Fruit fly (Drosophila melanogaster) whole organism, embryonic: ENCODE data around the gene CG45076.
A peak's percentile ranks its signal among the peaks of the same experiment; 100 is the strongest.

Source experiments
- Adf1 ChIP-seq: fragments of 200-800 bp; sonication (Bioruptor generic); IDR thresholded peaks from 2 replicates; pipeline ENCODE4 v1.3.6; 2022; ENCODE audit warnings: missing biosample characterization, missing genetic modification characterization
- Antp ChIP-seq: fragments of 200-800 bp; sonication (Bioruptor generic); optimal IDR thresholded peaks from 3 replicates; lab custom pipeline; 2016; ENCODE audit warnings: missing biosample characterization, missing genetic modification characterization
- B-H2 ChIP-seq: fragments of 200-800 bp; sonication (Bioruptor generic); optimal IDR thresholded peaks from 2 replicates; lab custom pipeline; 2018; ENCODE audit warnings: missing biosample characterization, mild to moderate bottlenecking, missing genetic modification characterization
- CG11093 ChIP-seq: fragments of 200-800 bp; sonication (Bioruptor generic); IDR thresholded peaks from 3 replicates; pipeline ENCODE4 v1.3.6; 2022; ENCODE audit warnings: missing biosample characterization, missing genetic modification characterization
- CG12104 ChIP-seq: fragments of 200-800 bp; sonication (Bioruptor generic); optimal IDR thresholded peaks from 3 replicates; lab custom pipeline; 2016; ENCODE audit warnings: missing biosample characterization, missing genetic modification characterization
- CG1233 ChIP-seq: fragments of 200-800 bp; sonication (Bioruptor generic); optimal IDR thresholded peaks from 4 replicates; lab custom pipeline; 2018; ENCODE audit warnings: missing biosample characterization, mild to moderate bottlenecking, missing genetic modification characterization
- CG13296 ChIP-seq: fragments of 200-800 bp; sonication (Bioruptor generic); optimal IDR thresholded peaks from 3 replicates; lab custom pipeline; 2018; ENCODE audit warnings: missing biosample characterization, mild to moderate bottlenecking, missing genetic modification characterization
- CG13775 ChIP-seq: fragments of 200-800 bp; sonication (Bioruptor generic); optimal IDR thresholded peaks from 3 replicates; lab custom pipeline; 2017; ENCODE audit warnings: missing biosample characterization, mild to moderate bottlenecking, missing genetic modification characterization
- CG13894 ChIP-seq: fragments of 200-800 bp; sonication (Bioruptor generic); optimal IDR thresholded peaks from 3 replicates; lab custom pipeline; 2018; ENCODE audit warnings: missing biosample characterization, mild to moderate bottlenecking, missing genetic modification characterization, moderate library complexity
- CG15601 ChIP-seq: fragments of 200-800 bp; sonication (Bioruptor generic); optimal IDR thresholded peaks from 3 replicates; lab custom pipeline; 2019; ENCODE audit warnings: missing biosample characterization, mild to moderate bottlenecking, missing genetic modification characterization, moderate library complexity
- CG16863 ChIP-seq: fragments of 200-800 bp; sonication (Bioruptor generic); optimal IDR thresholded peaks from 3 replicates; lab custom pipeline; 2016; ENCODE audit warnings: missing biosample characterization, missing genetic modification characterization
- CG17186 ChIP-seq: fragments of 200-800 bp; sonication (Bioruptor generic); optimal IDR thresholded peaks from 3 replicates; lab custom pipeline; 2017; ENCODE audit warnings: missing biosample characterization, missing genetic modification reagents, missing genetic modification characterization
- CG17912 ChIP-seq: fragments of 200-800 bp; sonication (Bioruptor generic); optimal IDR thresholded peaks from 2 replicates; lab custom pipeline; 2018; ENCODE audit warnings: missing biosample characterization, mild to moderate bottlenecking, missing genetic modification characterization
- CG18476 ChIP-seq: fragments of 200-800 bp; sonication (Bioruptor generic); optimal IDR thresholded peaks from 2 replicates; lab custom pipeline; 2016; ENCODE audit warnings: missing biosample characterization, mild to moderate bottlenecking, missing genetic modification characterization
- CG3838 ChIP-seq: fragments of 200-800 bp; sonication (Bioruptor generic); optimal IDR thresholded peaks from 3 replicates; lab custom pipeline; 2016; ENCODE audit warnings: missing biosample characterization, missing genetic modification characterization
- CG4328 ChIP-seq: fragments of 200-800 bp; sonication (Bioruptor generic); optimal IDR thresholded peaks from 3 replicates; lab custom pipeline; 2017; ENCODE audit warnings: missing biosample characterization, missing genetic modification reagents, missing genetic modification characterization
- CG4360 ChIP-seq: fragments of 200-800 bp; sonication (Bioruptor generic); IDR thresholded peaks from 2 replicates; pipeline ENCODE4 v1.3.6; 2022; ENCODE audit warnings: missing biosample characterization, missing genetic modification characterization
- CG4707 ChIP-seq: fragments of 200-800 bp; sonication (Bioruptor generic); optimal IDR thresholded peaks from 2 replicates; lab custom pipeline; 2018; ENCODE audit warnings: missing biosample characterization, mild to moderate bottlenecking, missing genetic modification characterization, moderate library complexity
- CG4730 ChIP-seq: fragments of 200-800 bp; sonication (Bioruptor generic); IDR thresholded peaks from 2 replicates; pipeline ENCODE4 v1.3.6; 2022; ENCODE audit warnings: missing biosample characterization, missing genetic modification characterization
- CG4854 ChIP-seq: fragments of 200-800 bp; sonication (Bioruptor generic); optimal IDR thresholded peaks from 2 replicates; lab custom pipeline; 2016; ENCODE audit warnings: missing biosample characterization, missing genetic modification characterization, inconsistent platforms
- CG6683 ChIP-seq: fragments of 200-800 bp; sonication (Bioruptor generic); optimal IDR thresholded peaks from 2 replicates; lab custom pipeline; 2017; ENCODE audit warnings: missing biosample characterization, mild to moderate bottlenecking, missing genetic modification characterization, missing genetic modification reagents
- CG6813 ChIP-seq: fragments of 200-800 bp; sonication (Bioruptor generic); optimal IDR thresholded peaks from 2 replicates; lab custom pipeline; 2017; ENCODE audit warnings: missing biosample characterization, missing genetic modification characterization, mild to moderate bottlenecking, moderate library complexity, missing genetic modification reagents
- CG7786 ChIP-seq: fragments of 200-800 bp; sonication (Bioruptor generic); optimal IDR thresholded peaks from 2 replicates; lab custom pipeline; 2016; ENCODE audit warnings: missing biosample characterization, missing genetic modification characterization
- CoRest ChIP-seq: fragments of 200-800 bp; sonication (Bioruptor generic); optimal IDR thresholded peaks from 3 replicates; lab custom pipeline; 2018; ENCODE audit warnings: missing biosample characterization, mild to moderate bottlenecking, missing genetic modification characterization, moderate library complexity
- D19B ChIP-seq: fragments of 200-800 bp; sonication (Bioruptor generic); optimal IDR thresholded peaks from 2 replicates; lab custom pipeline; 2017; ENCODE audit warnings: missing biosample characterization, mild to moderate bottlenecking, missing genetic modification characterization
- Dip2 ChIP-seq: fragments of 200-800 bp; sonication (Bioruptor generic); IDR thresholded peaks from 2 replicates; pipeline ENCODE4 v1.3.6; 2022; ENCODE audit warnings: missing biosample characterization, missing genetic modification characterization
- Doc2 ChIP-seq: fragments of 200-800 bp; sonication (Bioruptor generic); IDR thresholded peaks from 2 replicates; pipeline ENCODE4 v1.3.6; 2022; ENCODE audit warnings: missing biosample characterization, missing genetic modification characterization
- Doc3 ChIP-seq: fragments of 200-800 bp; sonication (Bioruptor generic); IDR thresholded peaks from 3 replicates; pipeline ENCODE4 v1.3.6; 2022; ENCODE audit warnings: missing biosample characterization, missing genetic modification characterization; ENCODE audit not compliant: partially characterized antibody
- Dp ChIP-seq: fragments of 200-800 bp; sonication (Bioruptor generic); optimal IDR thresholded peaks from 2 replicates; lab custom pipeline; 2018; ENCODE audit warnings: missing biosample characterization, mild to moderate bottlenecking, missing genetic modification characterization, moderate library complexity
- HLH4C ChIP-seq: fragments of 200-800 bp; sonication (Bioruptor generic); IDR thresholded peaks from 3 replicates; pipeline ENCODE4 v1.3.6; 2022; ENCODE audit warnings: missing biosample characterization, missing genetic modification characterization; ENCODE audit not compliant: partially characterized antibody
- NC2β ChIP-seq: fragments of 200-800 bp; sonication (Bioruptor generic); optimal IDR thresholded peaks from 2 replicates; lab custom pipeline; 2016; ENCODE audit warnings: missing biosample characterization, missing genetic modification characterization
- Scr ChIP-seq: fragments of 200-800 bp; sonication (Bioruptor generic); IDR thresholded peaks from 2 replicates; pipeline ENCODE4 v1.3.6; 2022; ENCODE audit warnings: missing biosample characterization, missing genetic modification characterization; ENCODE audit not compliant: partially characterized antibody
- al ChIP-seq: fragments of 200-800 bp; sonication (Bioruptor generic); IDR thresholded peaks from 2 replicates; pipeline ENCODE4 v1.3.6; 2022; ENCODE audit warnings: missing biosample characterization, missing genetic modification characterization
- ap ChIP-seq: fragments of 200-800 bp; sonication (Bioruptor generic); IDR thresholded peaks from 2 replicates; pipeline ENCODE4 v1.3.6; 2022; ENCODE audit warnings: missing biosample characterization, missing genetic modification characterization
- cato ChIP-seq: fragments of 200-800 bp; sonication (Bioruptor generic); optimal IDR thresholded peaks from 2 replicates; lab custom pipeline; 2016; ENCODE audit warnings: missing biosample characterization, missing genetic modification characterization, borderline replicate concordance
- cg ChIP-seq: fragments of 200-800 bp; sonication (Bioruptor generic); optimal IDR thresholded peaks from 3 replicates; lab custom pipeline; 2019; ENCODE audit warnings: missing biosample characterization, mild to moderate bottlenecking, missing genetic modification characterization, moderate library complexity
- crol ChIP-seq: fragments of 200-800 bp; sonication (Bioruptor generic); IDR thresholded peaks from 2 replicates; pipeline ENCODE4 v1.3.6; 2022; ENCODE audit warnings: missing biosample characterization, missing genetic modification characterization
- dan ChIP-seq: fragments of 200-800 bp; sonication (Bioruptor generic); IDR thresholded peaks from 2 replicates; pipeline ENCODE4 v1.3.6; 2022; ENCODE audit warnings: missing biosample characterization, missing genetic modification characterization
- fd102C ChIP-seq: fragments of 200-800 bp; sonication (Bioruptor generic); optimal IDR thresholded peaks from 2 replicates; lab custom pipeline; 2018; ENCODE audit warnings: missing biosample characterization, mild to moderate bottlenecking, missing genetic modification characterization, moderate library complexity
- fd3F ChIP-seq: fragments of 200-800 bp; sonication (Bioruptor generic); optimal IDR thresholded peaks from 2 replicates; lab custom pipeline; 2018; ENCODE audit warnings: missing biosample characterization, mild to moderate bottlenecking, missing genetic modification characterization, moderate library complexity
- gfzf ChIP-seq: fragments of 200-800 bp; sonication (Bioruptor generic); optimal IDR thresholded peaks from 2 replicates; lab custom pipeline; 2016; ENCODE audit warnings: missing biosample characterization, mild to moderate bottlenecking, missing genetic modification characterization, moderate library complexity
- hbn ChIP-seq: fragments of 200-800 bp; sonication (Bioruptor generic); IDR thresholded peaks from 2 replicates; pipeline ENCODE4 v1.3.6; 2022; ENCODE audit warnings: missing biosample characterization, missing genetic modification characterization; ENCODE audit not compliant: partially characterized antibody
- lab ChIP-seq: fragments of 200-800 bp; sonication (Bioruptor generic); optimal IDR thresholded peaks from 3 replicates; lab custom pipeline; 2017; ENCODE audit warnings: missing biosample characterization, missing genetic modification characterization, mild to moderate bottlenecking, moderate library complexity, missing genetic modification reagents
- lilli ChIP-seq: fragments of 200-800 bp; sonication (Bioruptor generic); optimal IDR thresholded peaks from 3 replicates; lab custom pipeline; 2016; ENCODE audit warnings: missing biosample characterization, missing genetic modification characterization
- p53 ChIP-seq: fragments of 200-800 bp; sonication (Bioruptor generic); optimal IDR thresholded peaks from 2 replicates; lab custom pipeline; 2016; ENCODE audit warnings: missing biosample characterization, missing genetic modification characterization
- pros ChIP-seq: fragments of 200-800 bp; sonication (Bioruptor generic); optimal IDR thresholded peaks from 3 replicates; lab custom pipeline; 2019; ENCODE audit warnings: missing biosample characterization, mild to moderate bottlenecking, missing genetic modification characterization, moderate library complexity
- tap ChIP-seq: fragments of 200-800 bp; optimal IDR thresholded peaks from 3 replicates; lab custom pipeline; 2019; ENCODE audit warnings: missing biosample characterization, mild to moderate bottlenecking, missing genetic modification characterization, moderate library complexity
- wor ChIP-seq: fragments of 200-800 bp; sonication (Bioruptor generic); IDR thresholded peaks from 2 replicates; pipeline ENCODE4 v1.3.6; 2022; ENCODE audit warnings: missing biosample characterization, missing genetic modification characterization

The CG45076 gene

DNA sequence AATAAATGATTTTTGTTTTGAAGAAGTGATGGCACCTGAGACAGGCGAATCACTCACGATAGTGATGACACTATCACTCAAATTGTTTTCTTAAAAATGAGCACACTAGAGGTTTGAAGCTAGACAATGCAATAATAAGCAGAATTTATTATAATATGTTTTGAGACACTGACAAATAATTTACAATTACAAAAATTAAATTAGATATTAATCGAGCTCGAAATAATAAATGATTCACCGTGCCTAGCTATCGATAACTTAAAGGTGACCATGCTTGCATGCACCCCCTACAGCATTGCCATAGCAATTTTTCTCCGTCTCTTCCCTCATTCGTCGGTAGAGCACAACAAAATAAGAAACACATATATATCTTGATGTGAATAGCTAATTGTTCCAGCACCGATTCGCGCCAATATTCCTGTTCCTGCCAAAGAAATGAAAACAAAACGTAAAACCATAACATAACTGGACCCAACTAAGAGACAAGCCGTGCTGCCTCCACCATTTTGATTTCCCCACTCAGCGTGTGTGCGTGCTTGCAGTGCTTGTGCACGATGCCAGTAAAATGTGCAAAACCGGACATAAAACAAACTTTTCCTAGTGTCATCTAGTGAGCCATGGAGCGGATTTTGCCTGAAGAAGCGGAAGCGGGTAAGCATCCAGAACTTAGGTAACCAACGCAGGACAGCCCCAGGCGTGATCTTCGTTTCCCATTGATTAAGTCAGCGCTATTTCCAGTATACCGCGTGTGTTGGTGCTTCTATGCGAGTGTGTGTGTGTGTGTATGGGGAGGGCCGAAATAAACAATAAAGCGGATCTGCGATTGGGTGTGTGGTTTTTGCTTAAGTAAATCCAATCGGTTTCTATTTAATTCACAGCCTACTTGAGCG is 16.0 kb downstream of the CG45076 start, which contains the start of the genes MED7 and Cap-H2 (continued):
- TF ChIP-seq Adf1 (GFP tag; lab: Robert Waterston, UW) = peak; percentile 61
- TF ChIP-seq pros = no peak
- TF ChIP-seq B-H2 (GFP tag; lab: Kevin White, UChicago) = peak; percentile 62
- TF ChIP-seq Doc3 (GFP tag; lab: Robert Waterston, UW) = peak; percentile 99
- no peak for TF ChIP-seq CG13894
- TF ChIP-seq CG18476 (GFP tag; lab: Kevin White, UChicago) = peak; percentile 78
- TF ChIP-seq HLH4C (GFP tag; lab: Robert Waterston, UW) = peak; percentile 97
- peak; percentile 59 for TF ChIP-seq CG1233 (GFP tag; lab: Kevin White, UChicago)
- peak; percentile 75 for TF ChIP-seq Antp (GFP tag; lab: Kevin White, UChicago)
- peak; percentile 7 for TF ChIP-seq CG6683
- peak; percentile 77 for TF ChIP-seq CG4730 (GFP tag; lab: Robert Waterston, UW)
- TF ChIP-seq cg (GFP tag; lab: Kevin White, UChicago) = peak; percentile 85
- TF ChIP-seq ap (GFP tag; lab: Robert Waterston, UW) = peak; percentile 58; the same call in 1 of the 2 replicates
- TF ChIP-seq fd102C (GFP tag; lab: Kevin White, UChicago) = peak; percentile 24
- TF ChIP-seq CG3838 (GFP tag; lab: Kevin White, UChicago) = peak; percentile 55
- TF ChIP-seq Scr (GFP tag; lab: Robert Waterston, UW) = peak; percentile 99
- TF ChIP-seq cato = peak; percentile 42
- TF ChIP-seq gfzf (GFP tag; lab: Kevin White, UChicago) = peak; percentile 39
- TF ChIP-seq CG13296 (GFP tag; lab: Kevin White, UChicago) = peak; percentile 54
- TF ChIP-seq CG13775 (GFP tag; lab: Kevin White, UChicago) = peak; percentile 84
- peak; percentile 37; the same call in 1 of the 2 replicates for TF ChIP-seq CG4360 (GFP tag; lab: Robert Waterston, UW)
- no peak for TF ChIP-seq CG17912 (GFP tag; lab: Kevin White, UChicago)
- peak; percentile 57 for TF ChIP-seq fd3F
- no peak for TF ChIP-seq Doc2 (GFP tag; lab: Robert Waterston, UW)
- peak; percentile 59 for TF ChIP-seq wor (GFP tag; lab: Robert Waterston, UW)
- peak; percentile 99 for TF ChIP-seq hbn (GFP tag; lab: Robert Waterston, UW)
- TF ChIP-seq CG4328 (GFP tag; lab: Kevin White, UChicago) = peak; percentile 48
- peak; percentile 77 for TF ChIP-seq NC2β (GFP tag; lab: Kevin White, UChicago)
- peak; percentile 32 for TF ChIP-seq CG12104
- peak; percentile 82 for TF ChIP-seq al (GFP tag; lab: Robert Waterston, UW)
- peak; percentile 85 for TF ChIP-seq CoRest (tag; lab: Kevin White, UChicago)
- TF ChIP-seq Dip2 (GFP tag; lab: Robert Waterston, UW) = peak; percentile 25; the same call in 1 of the 2 replicates
- TF ChIP-seq lilli (GFP tag; lab: Kevin White, UChicago) = peak; percentile 93
- peak; percentile 76 for TF ChIP-seq CG4854 (GFP tag; lab: Kevin White, UChicago)
- TF ChIP-seq CG6813 (GFP tag; lab: Kevin White, UChicago) = peak; percentile 2
- TF ChIP-seq dan (GFP tag; lab: Robert Waterston, UW) = no peak
- TF ChIP-seq CG16863 (GFP tag; lab: Kevin White, UChicago) = peak; percentile 67
- TF ChIP-seq tap (tag; lab: Kevin White, UChicago) = peak; percentile 51
- no peak for TF ChIP-seq CG4707 (GFP tag; lab: Kevin White, UChicago)
- peak; percentile 69 for TF ChIP-seq CG17186 (GFP tag; lab: Kevin White, UChicago)
- no peak for TF ChIP-seq crol (GFP tag; lab: Robert Waterston, UW)
- peak; percentile 14 for TF ChIP-seq Dp (GFP tag; lab: Kevin White, UChicago)
- TF ChIP-seq p53 (GFP tag; lab: Kevin White, UChicago) = peak; percentile 20
- TF ChIP-seq lab (GFP tag; lab: Kevin White, UChicago) = no peak
- peak; percentile 56 for TF ChIP-seq CG7786
- TF ChIP-seq D19B (GFP tag; lab: Kevin White, UChicago) = peak; percentile 15
- peak; percentile 74 for TF ChIP-seq CG11093 (GFP tag; lab: Robert Waterston, UW)
- peak; percentile 72 for TF ChIP-seq CG15601 (tag; lab: Kevin White, UChicago)
